Fruit fly (Drosophila melanogaster) whole organism, embryonic: ENCODE results near the gene CG15431.
A peak's percentile ranks its signal among the peaks of the same experiment; 100 is the strongest.

Experiments used
- Bgb ChIP-seq: fragments of 200-800 bp; sonication (Bioruptor generic); IDR thresholded peaks from 2 replicates; pipeline ENCODE4 v1.3.6; 2022; ENCODE audit warnings: missing biosample characterization, missing genetic modification characterization; ENCODE audit not compliant: partially characterized antibody
- BtbVII ChIP-seq: fragments of 200-800 bp; sonication (Bioruptor generic); optimal IDR thresholded peaks from 3 replicates; lab custom pipeline; 2017; ENCODE audit warnings: missing biosample characterization, mild to moderate bottlenecking, missing genetic modification characterization
- CG10462 ChIP-seq: fragments of 200-800 bp; sonication (Bioruptor generic); optimal IDR thresholded peaks from 2 replicates; lab custom pipeline; 2016; ENCODE audit warnings: missing biosample characterization, missing genetic modification characterization
- CG10979 ChIP-seq: fragments of 200-800 bp; sonication (Bioruptor generic); optimal IDR thresholded peaks from 2 replicates; lab custom pipeline; 2018; ENCODE audit warnings: missing biosample characterization, mild to moderate bottlenecking, missing genetic modification characterization, moderate library complexity
- CG11085 ChIP-seq: fragments of 200-800 bp; sonication (Bioruptor generic); IDR thresholded peaks from 2 replicates; pipeline ENCODE4 v1.3.6; 2022; ENCODE audit warnings: missing biosample characterization, missing genetic modification characterization
- CG11696 ChIP-seq: fragments of 200-800 bp; sonication (Bioruptor generic); IDR thresholded peaks from 2 replicates; pipeline ENCODE4 v1.3.6; 2022; ENCODE audit warnings: missing biosample characterization, missing genetic modification characterization
- CG12769 ChIP-seq: fragments of 200-800 bp; sonication (Bioruptor generic); optimal IDR thresholded peaks from 2 replicates; lab custom pipeline; 2019; ENCODE audit warnings: missing biosample characterization, mild to moderate bottlenecking, missing genetic modification characterization, moderate library complexity
- CG13123 ChIP-seq: fragments of 200-800 bp; sonication (Bioruptor generic); optimal IDR thresholded peaks from 2 replicates; lab custom pipeline; 2016; ENCODE audit warnings: missing biosample characterization, missing genetic modification characterization
- CG15269 ChIP-seq: fragments of 200-800 bp; sonication (Bioruptor generic); optimal IDR thresholded peaks from 2 replicates; lab custom pipeline; 2018; ENCODE audit warnings: missing biosample characterization, mild to moderate bottlenecking, missing genetic modification characterization, moderate library complexity
- CG17829 ChIP-seq: fragments of 200-800 bp; optimal IDR thresholded peaks from 2 replicates; lab custom pipeline; 2019; ENCODE audit warnings: missing biosample characterization, mild to moderate bottlenecking, missing genetic modification characterization, moderate library complexity
- CG18262 ChIP-seq: fragments of 200-800 bp; optimal IDR thresholded peaks from 3 replicates; lab custom pipeline; 2019; ENCODE audit warnings: missing biosample characterization, mild to moderate bottlenecking, missing genetic modification characterization, moderate library complexity
- CG2202 ChIP-seq: fragments of 200-800 bp; sonication (Bioruptor generic); optimal IDR thresholded peaks from 2 replicates; lab custom pipeline; 2018; ENCODE audit warnings: missing biosample characterization, mild to moderate bottlenecking, missing genetic modification characterization
- CG2678 ChIP-seq: fragments of 200-800 bp; sonication (Bioruptor generic); optimal IDR thresholded peaks from 3 replicates; lab custom pipeline; 2019; ENCODE audit warnings: missing biosample characterization, mild to moderate bottlenecking, missing genetic modification characterization, moderate library complexity
- CG3281 ChIP-seq: fragments of 200-800 bp; sonication (Bioruptor generic); optimal IDR thresholded peaks from 3 replicates; lab custom pipeline; 2017; ENCODE audit warnings: missing biosample characterization, mild to moderate bottlenecking, missing genetic modification characterization
- CG4328 ChIP-seq: fragments of 200-800 bp; sonication (Bioruptor generic); optimal IDR thresholded peaks from 3 replicates; lab custom pipeline; 2017; ENCODE audit warnings: missing biosample characterization, missing genetic modification reagents, missing genetic modification characterization
- CG7372 ChIP-seq: fragments of 200-800 bp; sonication (Bioruptor generic); IDR thresholded peaks from 2 replicates; pipeline ENCODE4 v1.3.6; 2022; ENCODE audit warnings: missing biosample characterization, missing genetic modification characterization
- CG9817 ChIP-seq: fragments of 200-800 bp; sonication (Bioruptor generic); optimal IDR thresholded peaks from 2 replicates; lab custom pipeline; 2018; ENCODE audit warnings: missing biosample characterization, mild to moderate bottlenecking, missing genetic modification characterization, moderate library complexity
- CTCF ChIP-seq: fragments of 200-800 bp; sonication (Bioruptor generic); optimal IDR thresholded peaks from 2 replicates; lab custom pipeline; 2017; ENCODE audit warnings: missing biosample characterization, mild to moderate bottlenecking, missing genetic modification characterization, moderate library complexity
- CoRest ChIP-seq: fragments of 200-800 bp; sonication (Bioruptor generic); optimal IDR thresholded peaks from 3 replicates; lab custom pipeline; 2018; ENCODE audit warnings: missing biosample characterization, mild to moderate bottlenecking, missing genetic modification characterization, moderate library complexity
- D19B ChIP-seq: fragments of 200-800 bp; sonication (Bioruptor generic); optimal IDR thresholded peaks from 2 replicates; lab custom pipeline; 2017; ENCODE audit warnings: missing biosample characterization, mild to moderate bottlenecking, missing genetic modification characterization
- Deaf1 ChIP-seq: fragments of 200-800 bp; optimal IDR thresholded peaks from 3 replicates; lab custom pipeline; 2019; ENCODE audit warnings: missing biosample characterization, mild to moderate bottlenecking, missing genetic modification characterization, moderate library complexity
- Dp ChIP-seq: fragments of 200-800 bp; sonication (Bioruptor generic); optimal IDR thresholded peaks from 2 replicates; lab custom pipeline; 2018; ENCODE audit warnings: missing biosample characterization, mild to moderate bottlenecking, missing genetic modification characterization, moderate library complexity
- E2f1 ChIP-seq: fragments of 200-800 bp; sonication (Bioruptor generic); IDR thresholded peaks from 2 replicates; pipeline ENCODE4 v1.3.6; 2022; ENCODE audit warnings: missing biosample characterization, missing genetic modification characterization
- E2f2 ChIP-seq: fragments of 200-800 bp; sonication (Bioruptor generic); IDR thresholded peaks from 2 replicates; pipeline ENCODE4 v1.3.6; 2022; ENCODE audit warnings: missing biosample characterization, missing genetic modification characterization
- Eip74EF ChIP-seq, 2 experiments: fragments of 200-800 bp in 1 of 2; fragments of >200 bp in 1 of 2; sonication (Bioruptor generic) in 1 of 2; optimal IDR thresholded peaks; 2 replicates each; lab custom pipeline; 2017 to 2019; ENCODE audit warnings: missing biosample characterization in 2 of 2, missing genetic modification characterization in 2 of 2, mild to moderate bottlenecking in 1 of 2, moderate library complexity in 1 of 2
- Gsc ChIP-seq: fragments of 200-800 bp; sonication (Bioruptor generic); IDR thresholded peaks from 2 replicates; pipeline ENCODE4 v1.3.6; 2022; ENCODE audit warnings: missing biosample characterization, missing genetic modification characterization
- Mrtf ChIP-seq: fragments of 200-800 bp; sonication (Bioruptor generic); IDR thresholded peaks from 3 replicates; pipeline ENCODE4 v1.3.6; 2022; ENCODE audit warnings: missing biosample characterization, missing genetic modification characterization
- Nf-YA ChIP-seq: fragments of 200-800 bp; sonication (Bioruptor generic); IDR thresholded peaks from 2 replicates; pipeline ENCODE4 v1.3.6; 2022; ENCODE audit warnings: missing biosample characterization, missing genetic modification characterization
- PHDP ChIP-seq: fragments of 200-800 bp; sonication (Bioruptor generic); optimal IDR thresholded peaks from 3 replicates; lab custom pipeline; 2018; ENCODE audit warnings: missing biosample characterization, mild to moderate bottlenecking, missing genetic modification characterization, moderate library complexity
- Ptx1 ChIP-seq: fragments of 200-800 bp; sonication (Bioruptor generic); IDR thresholded peaks from 2 replicates; pipeline ENCODE4 v1.3.6; 2022; ENCODE audit warnings: missing biosample characterization, missing genetic modification characterization
- Rx ChIP-seq: fragments of 200-800 bp; sonication (Bioruptor generic); IDR thresholded peaks from 2 replicates; pipeline ENCODE4 v1.3.6; 2022; ENCODE audit warnings: missing biosample characterization, missing genetic modification characterization
- Tbp ChIP-seq: fragments of >200 bp; optimal IDR thresholded peaks from 2 replicates; lab custom pipeline; 2018; ENCODE audit warnings: missing biosample characterization, missing genetic modification characterization
- bcd ChIP-seq: fragments of 200-800 bp; sonication (Bioruptor generic); optimal IDR thresholded peaks from 2 replicates; lab custom pipeline; 2017; ENCODE audit warnings: missing biosample characterization, mild to moderate bottlenecking, missing genetic modification characterization
- btn ChIP-seq: fragments of 200-800 bp; sonication (Bioruptor generic); optimal IDR thresholded peaks from 2 replicates; lab custom pipeline; 2016; ENCODE audit warnings: missing biosample characterization, missing genetic modification characterization
- chn ChIP-seq: fragments of 200-800 bp; sonication (Bioruptor generic); optimal IDR thresholded peaks from 2 replicates; lab custom pipeline; 2016; ENCODE audit warnings: missing biosample characterization, missing genetic modification characterization
- da ChIP-seq: fragments of 200-800 bp; sonication (Bioruptor generic); optimal IDR thresholded peaks from 2 replicates; lab custom pipeline; 2016; ENCODE audit warnings: missing biosample characterization, missing genetic modification characterization
- en ChIP-seq: fragments of 200-800 bp; sonication (Bioruptor generic); optimal IDR thresholded peaks from 2 replicates; lab custom pipeline; 2016; ENCODE audit warnings: missing biosample characterization, missing genetic modification characterization
- eve ChIP-seq, 2 experiments: fragments of >200 bp; optimal IDR thresholded peaks; 2 replicates each; lab custom pipeline; 2017; ENCODE audit warnings: missing biosample characterization in 2 of 2, missing genetic modification characterization in 2 of 2
- fd96Cb ChIP-seq: fragments of 200-800 bp; sonication (Bioruptor generic); optimal IDR thresholded peaks from 2 replicates; lab custom pipeline; 2018; ENCODE audit warnings: missing biosample characterization, mild to moderate bottlenecking, missing genetic modification characterization, moderate library complexity
- ftz-f1 ChIP-seq: fragments of 200-800 bp; sonication (Bioruptor generic); optimal IDR thresholded peaks from 2 replicates; lab custom pipeline; 2016; ENCODE audit warnings: missing biosample characterization, missing genetic modification characterization
- gce ChIP-seq: fragments of 200-800 bp; sonication (Bioruptor generic); IDR thresholded peaks from 3 replicates; pipeline ENCODE4 v1.3.6; 2022; ENCODE audit warnings: missing biosample characterization, missing genetic modification characterization
- nau ChIP-seq: fragments of 200-800 bp; sonication (Bioruptor generic); optimal IDR thresholded peaks from 3 replicates; lab custom pipeline; 2017; ENCODE audit warnings: missing biosample characterization, mild to moderate bottlenecking, missing genetic modification characterization, missing genetic modification reagents
- org-1 ChIP-seq: fragments of 200-800 bp; sonication (Bioruptor generic); optimal IDR thresholded peaks from 2 replicates; lab custom pipeline; 2017; ENCODE audit warnings: missing biosample characterization, missing genetic modification characterization
- pho ChIP-seq: fragments of 200-800 bp; sonication (Bioruptor generic); optimal IDR thresholded peaks from 2 replicates; lab custom pipeline; 2016; ENCODE audit warnings: missing biosample characterization, missing genetic modification characterization
- pzg ChIP-seq: fragments of 200-800 bp; sonication (Bioruptor generic); optimal IDR thresholded peaks from 3 replicates; lab custom pipeline; 2018; ENCODE audit warnings: missing biosample characterization, mild to moderate bottlenecking, missing genetic modification characterization, moderate library complexity
- rib ChIP-seq: fragments of 200-800 bp; sonication (Bioruptor generic); IDR thresholded peaks from 2 replicates; pipeline ENCODE4 v1.3.6; 2022; ENCODE audit warnings: missing biosample characterization, missing genetic modification characterization
- ro ChIP-seq: fragments of 200-800 bp; sonication (Bioruptor generic); IDR thresholded peaks from 2 replicates; pipeline ENCODE4 v1.3.6; 2022; ENCODE audit warnings: missing biosample characterization, missing genetic modification characterization
- slbo ChIP-seq: fragments of 200-800 bp; sonication (Bioruptor generic); IDR thresholded peaks from 2 replicates; pipeline ENCODE4 v1.3.6; 2022; ENCODE audit warnings: missing biosample characterization, missing genetic modification characterization
- sob ChIP-seq: fragments of 200-800 bp; sonication (Bioruptor generic); IDR thresholded peaks from 2 replicates; pipeline ENCODE4 v1.3.6; 2022; ENCODE audit warnings: missing biosample characterization, missing genetic modification characterization
- trh ChIP-seq: fragments of 200-800 bp; sonication (Bioruptor generic); optimal IDR thresholded peaks from 2 replicates; lab custom pipeline; 2016; ENCODE audit warnings: missing biosample characterization, missing genetic modification characterization
- unpg ChIP-seq: fragments of 200-800 bp; sonication (Bioruptor generic); optimal IDR thresholded peaks from 3 replicates; lab custom pipeline; 2018; ENCODE audit warnings: missing biosample characterization, mild to moderate bottlenecking, missing genetic modification characterization, moderate library complexity
- vnd ChIP-seq: fragments of 200-800 bp; sonication (Bioruptor generic); IDR thresholded peaks from 3 replicates; pipeline ENCODE4 v1.3.6; 2022; ENCODE audit warnings: missing biosample characterization, missing genetic modification characterization; ENCODE audit not compliant: partially characterized antibody

CG15431 gene

dm6 chr2L:4456539-4456994, 15.5 kb upstream of the CG15431 start, which contains the start of gene Gs1l (continued):
- TF ChIP-seq Gsc (GFP tag; lab: Robert Waterston, UW) = no peak
- TF ChIP-seq Tbp (GFP tag; lab: Kevin White, UChicago) = no peak
- TF ChIP-seq eve (GFP tag; optimal IDR thresholded peaks at IDR 0.05; lab: Kevin White, UChicago) = no peak
- TF ChIP-seq CG7372 (GFP tag; lab: Robert Waterston, UW) = no peak
- peak; percentile 45 for TF ChIP-seq bcd (GFP tag; lab: Kevin White, UChicago)
- TF ChIP-seq ro (GFP tag; lab: Robert Waterston, UW) = no peak
- no peak for TF ChIP-seq btn (GFP tag; lab: Kevin White, UChicago)
- peak; percentile 47; the same call in 1 of the 2 replicates for TF ChIP-seq slbo (GFP tag; lab: Robert Waterston, UW)
- no peak for TF ChIP-seq vnd (GFP tag; lab: Robert Waterston, UW)
- no peak for TF ChIP-seq D19B (GFP tag; lab: Kevin White, UChicago)
- no peak for TF ChIP-seq CG11085 (GFP tag; lab: Robert Waterston, UW)
- TF ChIP-seq ftz-f1 (GFP tag; lab: Kevin White, UChicago) = peak; percentile 88
- TF ChIP-seq Rx (GFP tag; lab: Robert Waterston, UW) = no peak
- TF ChIP-seq CG17829 (tag; lab: Kevin White, UChicago) = no peak
- no peak for TF ChIP-seq CG13123 (GFP tag; lab: Kevin White, UChicago)
- TF ChIP-seq fd96Cb (tag; lab: Kevin White, UChicago) = no peak
- TF ChIP-seq E2f2 (GFP tag; lab: Robert Waterston, UW) = peak; percentile 77
- TF ChIP-seq Ptx1 (GFP tag; lab: Robert Waterston, UW) = peak; percentile 48; the same call in 1 of the 2 replicates
- TF ChIP-seq CG10462 (GFP tag; lab: Kevin White, UChicago) = no peak
- no peak for TF ChIP-seq CG9817
- peak; percentile 23 for TF ChIP-seq Deaf1
- TF ChIP-seq PHDP = peak; percentile 30
- no peak for TF ChIP-seq en (GFP tag; lab: Kevin White, UChicago)
- no peak for TF ChIP-seq nau (GFP tag; lab: Kevin White, UChicago)
- TF ChIP-seq Eip74EF (GFP tag; optimal IDR thresholded peaks at IDR 0.05; lab: Kevin White, UChicago) = peak in 1 of 2 experiments; percentile 68
- peak; percentile 8 for TF ChIP-seq CG18262 (tag; lab: Kevin White, UChicago)
- peak; percentile 11 for TF ChIP-seq CG10979 (tag; lab: Kevin White, UChicago)
- TF ChIP-seq chn = no peak
- TF ChIP-seq CG4328 (GFP tag; lab: Kevin White, UChicago) = no peak
- no peak for TF ChIP-seq BtbVII (GFP tag; lab: Kevin White, UChicago)
- no peak for TF ChIP-seq CG3281 (GFP tag; lab: Kevin White, UChicago)
- no peak for TF ChIP-seq org-1 (GFP tag; lab: Kevin White, UChicago)
- no peak for TF ChIP-seq CG2202
- peak; percentile 54 for TF ChIP-seq Dp
- TF ChIP-seq Bgb (GFP tag; lab: Robert Waterston, UW) = no peak
- peak; percentile 38 for TF ChIP-seq CG2678
- peak; percentile 34 for TF ChIP-seq unpg (GFP tag; lab: Kevin White, UChicago)
- TF ChIP-seq CG15269 (tag; lab: Kevin White, UChicago) = peak; percentile 49
- TF ChIP-seq sob (GFP tag; lab: Robert Waterston, UW) = peak; percentile 38; the same call in 1 of the 2 replicates
- no peak for TF ChIP-seq pho (GFP tag; lab: Kevin White, UChicago)
- TF ChIP-seq rib (GFP tag; lab: Robert Waterston, UW) = peak; percentile 71
- TF ChIP-seq CG11696 = 0 out of 2 replicates have a peak, but pooled peaks have one; percentile 8
- TF ChIP-seq trh (GFP tag; lab: Kevin White, UChicago) = no peak
- no peak for TF ChIP-seq gce (GFP tag; lab: Robert Waterston, UW)
- no peak for TF ChIP-seq Nf-YA (GFP tag; lab: Robert Waterston, UW)
- no peak for TF ChIP-seq CTCF (GFP tag; lab: Kevin White, UChicago)
- TF ChIP-seq Mrtf (GFP tag; lab: Robert Waterston, UW) = no peak
- no peak for TF ChIP-seq da (GFP tag; lab: Kevin White, UChicago)
- TF ChIP-seq E2f1 (GFP tag; lab: Robert Waterston, UW) = peak; percentile 28; the same call in 1 of the 2 replicates
- peak; percentile 55 for TF ChIP-seq pzg (GFP tag; lab: Kevin White, UChicago)
- TF ChIP-seq CG12769 (tag; lab: Kevin White, UChicago) = no peak
- peak; percentile 23 for TF ChIP-seq CoRest (tag; lab: Kevin White, UChicago)
